Fruit fly (Drosophila melanogaster) whole organism, prepupa: ENCODE data around the gene CG11379.

ENCODE experiments used
- CG10669 ChIP-seq: fragments of 200-800 bp; sonication (Bioruptor generic); optimal IDR thresholded peaks from 3 replicates; lab custom pipeline; 2018; ENCODE audit warnings: missing biosample characterization, mild to moderate bottlenecking, missing genetic modification characterization, moderate library complexity
- CG11294 ChIP-seq: fragments of 200-800 bp; sonication (Bioruptor generic); IDR thresholded peaks from 2 replicates; pipeline ENCODE4 v1.3.6; 2022; ENCODE audit warnings: missing biosample characterization, missing genetic modification characterization
- CG11762 ChIP-seq: fragments of 200-800 bp; sonication (Bioruptor generic); optimal IDR thresholded peaks from 3 replicates; lab custom pipeline; 2016; ENCODE audit warnings: missing biosample characterization, missing genetic modification characterization; ENCODE audit not compliant: insufficient read depth
- CG3032 ChIP-seq: fragments of 200-800 bp; optimal IDR thresholded peaks from 2 replicates; lab custom pipeline; 2019; ENCODE audit warnings: missing biosample characterization, mild to moderate bottlenecking, missing genetic modification characterization, moderate library complexity
- CG6163 ChIP-seq: fragments of 200-800 bp; sonication (Bioruptor generic); IDR thresholded peaks from 3 replicates; pipeline ENCODE4 v1.3.6; 2022; ENCODE audit warnings: missing biosample characterization, missing genetic modification characterization
- CG6792 ChIP-seq: fragments of 200-800 bp; sonication (Bioruptor generic); optimal IDR thresholded peaks from 3 replicates; lab custom pipeline; 2016; ENCODE audit warnings: missing biosample characterization, missing genetic modification characterization
- Met ChIP-seq: fragments of 200-800 bp; sonication (Bioruptor generic); optimal IDR thresholded peaks from 3 replicates; lab custom pipeline; 2016; ENCODE audit warnings: missing biosample characterization, missing genetic modification characterization
- Sox102F ChIP-seq: fragments of 200-800 bp; sonication (Bioruptor generic); optimal IDR thresholded peaks from 2 replicates; lab custom pipeline; 2016; ENCODE audit warnings: missing biosample characterization, mild to moderate bottlenecking, missing genetic modification characterization
- Sox14 ChIP-seq: fragments of 200-800 bp; sonication (Bioruptor generic); optimal IDR thresholded peaks from 3 replicates; lab custom pipeline; 2016; ENCODE audit warnings: missing biosample characterization, missing genetic modification characterization
- lz ChIP-seq: fragments of 200-800 bp; sonication (Bioruptor generic); optimal IDR thresholded peaks from 3 replicates; lab custom pipeline; 2016; ENCODE audit warnings: missing biosample characterization, missing genetic modification characterization
- spab ChIP-seq: fragments of 200-800 bp; sonication (Bioruptor generic); optimal IDR thresholded peaks from 2 replicates; lab custom pipeline; 2017; ENCODE audit warnings: missing biosample characterization, mild to moderate bottlenecking, missing genetic modification characterization, missing genetic modification reagents
- ss ChIP-seq, 2 experiments: fragments of 200-800 bp; sonication (Bioruptor generic); optimal IDR thresholded peaks; 2 replicates in 1 of 2; 3 replicates in 1 of 2; lab custom pipeline; 2017 to 2018; ENCODE audit warnings: mild to moderate bottlenecking in 2 of 2, missing biosample characterization in 2 of 2, missing genetic modification characterization in 2 of 2, moderate library complexity in 1 of 2

DNA sequence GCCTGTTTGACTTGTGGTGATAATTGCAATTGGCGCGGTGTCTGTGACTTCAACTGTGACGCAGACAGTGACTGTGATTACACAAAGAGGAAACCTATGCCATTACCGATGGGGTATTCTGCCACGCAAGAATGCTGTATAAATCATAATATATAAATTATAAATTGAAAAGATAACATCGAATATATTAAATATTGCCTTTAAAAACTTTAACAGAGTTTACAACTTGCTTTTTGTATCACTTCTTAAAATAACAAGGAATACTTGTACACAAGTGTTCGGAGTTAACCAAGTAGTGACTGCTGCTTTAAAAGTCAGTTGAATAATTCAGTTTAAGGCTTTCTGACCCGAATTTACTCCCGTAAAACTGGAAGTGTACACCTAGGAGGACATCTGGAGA is at the start of gene CG11379:
- TF ChIP-seq CG3032 (tag; lab: Kevin White, UChicago) (no peak), CG6792 (GFP tag; lab: Kevin White, UChicago) (no peak), Sox14 (no peak), CG10669 (GFP tag; lab: Kevin White, UChicago) (no peak), lz (GFP tag; lab: Kevin White, UChicago) (no peak), ss (GFP tag; optimal IDR thresholded peaks at IDR 0.05; lab: Kevin White, UChicago) (no peak), spab (GFP tag; lab: Kevin White, UChicago) (no peak), CG11294 (GFP tag; lab: Robert Waterston, UW) (no peak), Sox102F (no peak), CG11762 (GFP tag; lab: Kevin White, UChicago) (no peak), Met (GFP tag; lab: Kevin White, UChicago) (no peak), CG6163 (GFP tag; lab: Robert Waterston, UW) (no peak)
